Worm (Caenorhabditis elegans): ENCODE data around the gene Y59H11AR.4.

Gene Y59H11AR.4

ce11 chrIV:8587057-8587456 is 13.5 kb downstream of the Y59H11AR.4 start (continued):
- TF ChIP-seq madf-3 (GFP tag; IDR thresholded peaks at IDR 0.05) (no peak), gei-17 (GFP tag; optimal IDR thresholded peaks at IDR 0.05) (no peak), B0035.1 (tag; optimal IDR thresholded peaks at IDR 0.05) (no peak), lin-40 (tag; optimal IDR thresholded peaks at IDR 0.05) (peak; percentile 28), Y53F4B.3 (GFP tag; IDR thresholded peaks at IDR 0.05) (no peak), T07F8.4 (tag; optimal IDR thresholded peaks at IDR 0.05) (no peak), chd-7 (tag; optimal IDR thresholded peaks at IDR 0.05) (no peak), ceh-27 (GFP tag; optimal IDR thresholded peaks at IDR 0.05) (peak; percentile 1), mcd-1 (GFP tag; IDR thresholded peaks at IDR 0.05) (no peak), mel-28 (tag; optimal IDR thresholded peaks at IDR 0.05; ENCODE audit: borderline replicate concordance) (no peak), B0019.2 (GFP tag; conservative IDR thresholded peaks at IDR 0.05) (no peak), repo-1 (tag; optimal IDR thresholded peaks at IDR 0.05) (no peak), pha-4 (tag; optimal IDR thresholded peaks at IDR 0.05) (no peak), pbrm-1 (GFP tag; IDR thresholded peaks at IDR 0.05) (no peak), madf-10 (tag; optimal IDR thresholded peaks at IDR 0.05) (no peak), lsl-1 (GFP tag; optimal IDR thresholded peaks at IDR 0.05) (no peak), ceh-40 (GFP tag; IDR thresholded peaks at IDR 0.05) (no peak), ama-1 (optimal IDR thresholded peaks at IDR 0.05) (no peak), ama-1 (GFP tag; optimal IDR thresholded peaks at IDR 0.05) (no peak), F10E7.11 (tag; optimal IDR thresholded peaks at IDR 0.05) (no peak), egl-18 (GFP tag; IDR thresholded peaks at IDR 0.05) (no peak), C06A6.2 (GFP tag; conservative IDR thresholded peaks at IDR 0.05) (no peak), rec-8 (tag; optimal IDR thresholded peaks at IDR 0.05) (no peak), atf-7 (tag; optimal IDR thresholded peaks at IDR 0.05) (no peak), snpc-1.3 (tag; optimal IDR thresholded peaks at IDR 0.05; ENCODE audit: insufficient read depth) (no peak), Y67H2A.10 (GFP tag; conservative IDR thresholded peaks at IDR 0.05) (no peak), B0336.3 (GFP tag; IDR thresholded peaks at IDR 0.05) (no peak), snpc-3.4 (tag; optimal IDR thresholded peaks at IDR 0.05) (no peak), bed-2 (GFP tag; IDR thresholded peaks at IDR 0.05) (no peak), nhr-90 (tag; optimal IDR thresholded peaks at IDR 0.05) (no peak), aptf-2 (GFP tag; conservative IDR thresholded peaks at IDR 0.05) (no peak), ceh-79 (tag; optimal IDR thresholded peaks at IDR 0.05) (no peak), Y95B8A.8 (GFP tag; IDR thresholded peaks at IDR 0.05) (no peak), ztf-28 (GFP tag; IDR thresholded peaks at IDR 0.05) (no peak), ZK185.1 (tag; optimal IDR thresholded peaks at IDR 0.05; ENCODE audit: poor library complexity, severe bottlenecking) (no peak), sptf-2 (GFP tag; optimal IDR thresholded peaks at IDR 0.05) (no peak), athp-1 (tag; optimal IDR thresholded peaks at IDR 0.05) (no peak), dox-1 (GFP tag; IDR thresholded peaks at IDR 0.05) (no peak; the same call in 1 of the 2 replicates), somi-1 (GFP tag; optimal IDR thresholded peaks at IDR 0.05) (peak; percentile 1), ztf-26 (tag; optimal IDR thresholded peaks at IDR 0.05) (no peak), ccch-3 (GFP tag; optimal IDR thresholded peaks at IDR 0.05) (no peak), F55B11.4 (tag; optimal IDR thresholded peaks at IDR 0.05; ENCODE audit: borderline replicate concordance, insufficient read depth) (no peak), cebp-1 (GFP tag; IDR thresholded peaks at IDR 0.05) (no peak), cebp-1 (tag; optimal IDR thresholded peaks at IDR 0.05) (peak; percentile 62), let-607 (tag; optimal IDR thresholded peaks at IDR 0.05) (peak; percentile 3 to 8), ztf-18 (tag; optimal IDR thresholded peaks at IDR 0.05) (no peak), ztf-6 (GFP tag; IDR thresholded peaks at IDR 0.05) (no peak), unc-62 (GFP tag; optimal IDR thresholded peaks at IDR 0.05) (peak; percentile 13), F23B12.7 (tag; optimal IDR thresholded peaks at IDR 0.05; ENCODE audit: insufficient read depth) (no peak)

All from whole organism, young adult.